Fruit fly (Drosophila melanogaster): Measurements from ENCODE around the gene CG5953.
A peak's percentile ranks its signal among the peaks of the same experiment; 100 is the strongest.

CG5953 gene

dm6 chr2L:16500469-16500868 is 32.2 kb downstream of the CG5953 start (continued):
- TF ChIP-seq CG2129 (GFP tag; IDR thresholded peaks at IDR 0.05; ENCODE audit: partially characterized antibody) (no peak), Jarid2 (GFP tag; optimal IDR thresholded peaks at IDR 0.05) (peak; percentile 44), Dref (GFP tag; IDR thresholded peaks at IDR 0.05) (no peak), CG4282 (GFP tag; optimal IDR thresholded peaks at IDR 0.05) (peak; percentile 37), CG9215 (GFP tag; IDR thresholded peaks at IDR 0.05) (peak; percentile 86), CG8089 (GFP tag; optimal IDR thresholded peaks at IDR 0.05) (peak; percentile 58), CG10565 (GFP tag; optimal IDR thresholded peaks at IDR 0.05) (peak; percentile 32), CG11247 (GFP tag; IDR thresholded peaks at IDR 0.05) (peak; percentile 89), cas (GFP tag; IDR thresholded peaks at IDR 0.05) (peak; percentile 78), CG18599 (GFP tag; optimal IDR thresholded peaks at IDR 0.05) (peak; percentile 91), BEAF-32 (GFP tag; optimal IDR thresholded peaks at IDR 0.05) (no peak), ab (GFP tag; optimal IDR thresholded peaks at IDR 0.05) (peak; percentile 78), Hr3 (GFP tag; optimal IDR thresholded peaks at IDR 0.05) (peak; percentile 91), Gsc (GFP tag; IDR thresholded peaks at IDR 0.05) (no peak), dm (GFP tag; optimal IDR thresholded peaks at IDR 0.05) (peak; percentile 76), Dip3 (GFP tag; optimal IDR thresholded peaks at IDR 0.05) (peak; percentile 85), Elba2 (GFP tag; optimal IDR thresholded peaks at IDR 0.05) (no peak), CG17912 (GFP tag; optimal IDR thresholded peaks at IDR 0.05) (peak; percentile 73), crol (GFP tag; IDR thresholded peaks at IDR 0.05) (peak; percentile 72), CG3065 (GFP tag; optimal IDR thresholded peaks at IDR 0.05) (peak; percentile 75), mirr (GFP tag; optimal IDR thresholded peaks at IDR 0.05) (peak; percentile 52), kay (GFP tag; optimal IDR thresholded peaks at IDR 0.05) (peak; percentile 96), CG17385 (GFP tag; optimal IDR thresholded peaks at IDR 0.05) (peak; percentile 90), lilli (GFP tag; optimal IDR thresholded peaks at IDR 0.05) (peak; percentile 91), knrl (GFP tag; IDR thresholded peaks at IDR 0.05; ENCODE audit: partially characterized antibody) (no peak), wek (GFP tag; optimal IDR thresholded peaks at IDR 0.05) (peak; percentile 77), danr (GFP tag; IDR thresholded peaks at IDR 0.05) (peak; percentile 88), Eip74EF (GFP tag; optimal IDR thresholded peaks at IDR 0.05) (peak in 1 of 2 experiments; percentile 79), CG30431 (GFP tag; optimal IDR thresholded peaks at IDR 0.05) (peak; percentile 87), CG18011 (GFP tag; optimal IDR thresholded peaks at IDR 0.05) (peak; percentile 62), CG6175 (GFP tag; IDR thresholded peaks at IDR 0.05) (peak; percentile 83), btn (GFP tag; optimal IDR thresholded peaks at IDR 0.05) (peak; percentile 72), bowl (GFP tag; IDR thresholded peaks at IDR 0.05) (peak; percentile 69; the same call in 1 of the 2 replicates), CG2712 (tag; optimal IDR thresholded peaks at IDR 0.05) (peak; percentile 89), ERR (GFP tag; optimal IDR thresholded peaks at IDR 0.05) (peak; percentile 84), lov (optimal IDR thresholded peaks at IDR 0.05) (no peak), lov (GFP tag; IDR thresholded peaks at IDR 0.05) (peak; percentile 92), CG9817 (tag; optimal IDR thresholded peaks at IDR 0.05) (peak; percentile 91), CG3726 (GFP tag; IDR thresholded peaks at IDR 0.05) (peak; percentile 88; the same call in 2 of the 3 replicates), sr (GFP tag; IDR thresholded peaks at IDR 0.05) (peak; percentile 68; the same call in 2 of the 3 replicates), CG12744 (GFP tag; optimal IDR thresholded peaks at IDR 0.05) (peak; percentile 41), psq (GFP tag; optimal IDR thresholded peaks at IDR 0.05) (peak; percentile 80), gce (GFP tag; IDR thresholded peaks at IDR 0.05) (peak; percentile 94), mld (GFP tag; IDR thresholded peaks at IDR 0.05; ENCODE audit: partially characterized antibody) (no peak), CG6272 (GFP tag; IDR thresholded peaks at IDR 0.05) (peak; percentile 90), CG7839 (tag; optimal IDR thresholded peaks at IDR 0.05) (peak; percentile 92), hb (GFP tag; IDR thresholded peaks at IDR 0.05; ENCODE audit: partially characterized antibody) (no peak), CG13424 (tag; optimal IDR thresholded peaks at IDR 0.05) (peak; percentile 95), Optix (GFP tag; IDR thresholded peaks at IDR 0.05) (peak; percentile 90), twi (tag; optimal IDR thresholded peaks at IDR 0.05) (peak; percentile 81), yki (optimal IDR thresholded peaks at IDR 0.05) (no peak), Awh (GFP tag; IDR thresholded peaks at IDR 0.05) (peak; percentile 92)
